Fruit fly (Drosophila melanogaster): ENCODE measurements around the gene CG33189.

The CG33189 gene

DNA sequence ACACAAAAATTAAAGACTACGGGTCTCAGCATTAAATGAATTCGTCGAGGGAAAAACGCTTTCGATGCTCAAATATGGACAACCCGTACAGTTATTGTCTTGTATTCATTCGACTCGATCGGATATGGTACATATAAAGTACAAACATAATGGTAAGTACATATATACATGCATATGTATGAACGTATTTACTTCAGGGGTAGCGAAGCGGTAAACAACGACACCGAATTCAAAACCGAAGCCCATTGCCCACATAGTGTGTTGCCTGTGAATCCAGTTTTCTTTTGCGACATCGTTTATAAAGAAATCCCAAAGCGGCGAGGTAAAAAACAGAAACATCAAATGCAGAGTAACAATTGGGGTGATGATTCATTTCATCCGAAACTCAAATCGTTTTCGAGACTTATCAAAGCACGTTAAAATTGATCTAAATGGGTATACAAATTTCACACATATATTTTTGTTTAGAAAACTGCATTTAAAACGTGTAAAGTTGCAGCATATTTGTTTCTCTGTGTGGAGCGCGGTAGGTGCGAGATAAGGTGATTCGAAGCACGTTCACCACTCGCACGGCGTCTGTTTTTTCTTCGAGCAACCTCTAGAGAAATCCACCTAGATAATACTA is 31.9 kb upstream of the CG33189 start (continued):
- no peak for TF ChIP-seq CG12104 (GFP tag; optimal IDR thresholded peaks at IDR 0.05)
- no peak for TF ChIP-seq gfzf (GFP tag; optimal IDR thresholded peaks at IDR 0.05)
- TF ChIP-seq CG30403 (GFP tag; optimal IDR thresholded peaks at IDR 0.05), result peak; percentile 49
- no peak for TF ChIP-seq z (GFP tag; IDR thresholded peaks at IDR 0.05)
- peak; percentile 7 for TF ChIP-seq CG12942 (GFP tag; optimal IDR thresholded peaks at IDR 0.05)
- no peak for TF ChIP-seq Mad (GFP tag; optimal IDR thresholded peaks at IDR 0.05)
- TF ChIP-seq HLH3B (GFP tag; IDR thresholded peaks at IDR 0.05), result peak; percentile 47
- TF ChIP-seq CG14965 (GFP tag; optimal IDR thresholded peaks at IDR 0.05; ENCODE audit: borderline replicate concordance), result peak; percentile 42
- TF ChIP-seq corto (GFP tag; optimal IDR thresholded peaks at IDR 0.05), result no peak
- TF ChIP-seq pros (GFP tag; optimal IDR thresholded peaks at IDR 0.05), result peak; percentile 82
- no peak for TF ChIP-seq nerfin-2 (GFP tag; IDR thresholded peaks at IDR 0.05; ENCODE audit: partially characterized antibody)
- no peak for TF ChIP-seq emc (GFP tag; optimal IDR thresholded peaks at IDR 0.05)
- TF ChIP-seq her (GFP tag; optimal IDR thresholded peaks at IDR 0.05), result no peak
- peak; percentile 12 for TF ChIP-seq jumu (GFP tag; optimal IDR thresholded peaks at IDR 0.05)
- no peak for TF ChIP-seq Gsc (GFP tag; IDR thresholded peaks at IDR 0.05)
- peak; percentile 83 for TF ChIP-seq vvl (GFP tag; IDR thresholded peaks at IDR 0.05)
- TF ChIP-seq Hr78 (GFP tag; optimal IDR thresholded peaks at IDR 0.05), result peak in 1 of 2 experiments; percentile 36
- 0 out of 2 replicates have a peak, but pooled peaks have one; percentile 12 for TF ChIP-seq CG11696 (GFP tag; IDR thresholded peaks at IDR 0.05)
- no peak for TF ChIP-seq Lpt (GFP tag; optimal IDR thresholded peaks at IDR 0.05)
- TF ChIP-seq oc (tag; optimal IDR thresholded peaks at IDR 0.05), result peak; percentile 70
- TF ChIP-seq row (GFP tag; IDR thresholded peaks at IDR 0.05), result peak; percentile 76
- no peak for TF ChIP-seq cad (GFP tag; optimal IDR thresholded peaks at IDR 0.05)
- peak; percentile 66 for TF ChIP-seq gem (tag; optimal IDR thresholded peaks at IDR 0.05)
- TF ChIP-seq abd-A (tag; optimal IDR thresholded peaks at IDR 0.05), result peak; percentile 48
- no peak for TF ChIP-seq unc-4 (GFP tag; IDR thresholded peaks at IDR 0.05; ENCODE audit: partially characterized antibody)
- peak; percentile 31 for TF ChIP-seq HmgD (GFP tag; optimal IDR thresholded peaks at IDR 0.05)
- peak; percentile 14; the same call in 1 of the 2 replicates for TF ChIP-seq cas (GFP tag; IDR thresholded peaks at IDR 0.05)
- peak; percentile 81; the same call in 1 of the 2 replicates for TF ChIP-seq Awh (GFP tag; IDR thresholded peaks at IDR 0.05)
- TF ChIP-seq pnt (GFP tag; optimal IDR thresholded peaks at IDR 0.05), result peak; percentile 17
- no peak for TF ChIP-seq sr (GFP tag; IDR thresholded peaks at IDR 0.05)
- TF ChIP-seq sim (GFP tag; IDR thresholded peaks at IDR 0.05), result no peak
- TF ChIP-seq Six4 (GFP tag; optimal IDR thresholded peaks at IDR 0.05), result peak; percentile 14
- peak; percentile 42 for TF ChIP-seq Spps (tag; optimal IDR thresholded peaks at IDR 0.05)
- no peak for TF ChIP-seq bowl (GFP tag; IDR thresholded peaks at IDR 0.05)
- TF ChIP-seq Blimp-1 (GFP tag; optimal IDR thresholded peaks at IDR 0.05), result peak; percentile 42
- TF ChIP-seq CG2116 (GFP tag; optimal IDR thresholded peaks at IDR 0.05), result no peak
- peak; percentile 12 for TF ChIP-seq Fer2 (tag; optimal IDR thresholded peaks at IDR 0.05)
- peak; percentile 12 for TF ChIP-seq CG15601 (tag; optimal IDR thresholded peaks at IDR 0.05)
- TF ChIP-seq Max (GFP tag; optimal IDR thresholded peaks at IDR 0.05), result peak; percentile 31
- peak; percentile 6 for TF ChIP-seq crc (GFP tag; optimal IDR thresholded peaks at IDR 0.05)
- TF ChIP-seq Drgx (GFP tag; IDR thresholded peaks at IDR 0.05), result peak; percentile 94
- peak; percentile 46 for TF ChIP-seq CG12769 (tag; optimal IDR thresholded peaks at IDR 0.05)
- peak; percentile 39 for TF ChIP-seq CG13624 (GFP tag; optimal IDR thresholded peaks at IDR 0.05)
- TF ChIP-seq CG17829 (tag; optimal IDR thresholded peaks at IDR 0.05), result peak; percentile 11
- no peak for TF ChIP-seq D19B (GFP tag; optimal IDR thresholded peaks at IDR 0.05)
- TF ChIP-seq CG11093 (GFP tag; IDR thresholded peaks at IDR 0.05), result peak; percentile 56; the same call in 1 of the 3 replicates
- TF ChIP-seq CG8281 (tag; optimal IDR thresholded peaks at IDR 0.05), result no peak
- TF ChIP-seq CoRest (tag; optimal IDR thresholded peaks at IDR 0.05), result peak; percentile 21
- TF ChIP-seq CG42726 (GFP tag; IDR thresholded peaks at IDR 0.05; ENCODE audit: partially characterized antibody), result no peak
- TF ChIP-seq H2.0 (GFP tag; IDR thresholded peaks at IDR 0.05), result 0 out of 2 replicates have a peak, but pooled peaks have one; percentile 37

Data from whole organism, embryonic.